Fruit fly (Drosophila melanogaster): ENCODE measurements around the gene CG6638.

Gene CG6638

DNA sequence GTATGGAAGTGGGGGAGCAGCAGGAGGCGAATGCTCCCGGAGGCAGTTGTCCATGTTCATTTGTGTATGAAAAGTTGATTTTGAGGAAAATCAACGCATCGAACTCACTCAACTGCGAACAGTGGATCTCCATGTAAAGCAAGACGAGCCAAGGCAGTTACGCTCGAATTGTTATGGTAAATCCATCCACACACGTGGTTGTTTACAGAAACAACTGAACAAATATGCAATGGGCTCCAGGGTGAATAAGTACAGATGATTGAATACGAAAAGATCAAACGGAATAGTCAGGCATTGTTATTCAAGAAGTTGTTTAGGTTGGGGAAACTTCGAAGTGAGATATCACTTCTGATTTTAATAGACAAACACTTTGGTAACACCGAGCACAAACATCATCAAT is 8.2 kb upstream of the CG6638 start (continued):
- TF ChIP-seq pan (optimal IDR thresholded peaks at IDR 0.05) (no peak), pan (GFP tag; optimal IDR thresholded peaks at IDR 0.05 in 1 of 2, IDR thresholded peaks at IDR 0.05 in 1 of 2) (no peak), Usf (GFP tag; optimal IDR thresholded peaks at IDR 0.05) (no peak), CG43689 (GFP tag; IDR thresholded peaks at IDR 0.05) (no peak), CG10267 (tag; optimal IDR thresholded peaks at IDR 0.05) (no peak), HLH3B (GFP tag; IDR thresholded peaks at IDR 0.05) (peak; percentile 44; the same call in 1 of the 2 replicates), CG17829 (tag; optimal IDR thresholded peaks at IDR 0.05) (no peak), pnt (GFP tag; optimal IDR thresholded peaks at IDR 0.05) (peak; percentile 12), CG6654 (GFP tag; optimal IDR thresholded peaks at IDR 0.05) (no peak), CG8089 (GFP tag; optimal IDR thresholded peaks at IDR 0.05) (no peak), CG17385 (GFP tag; optimal IDR thresholded peaks at IDR 0.05) (no peak), onecut (GFP tag; IDR thresholded peaks at IDR 0.05) (peak; percentile 23; the same call in 1 of the 2 replicates), gt (GFP tag; IDR thresholded peaks at IDR 0.05) (no peak), ssp (GFP tag; IDR thresholded peaks at IDR 0.05) (no peak), lbe (GFP tag; optimal IDR thresholded peaks at IDR 0.05) (no peak), bigmax (GFP tag; optimal IDR thresholded peaks at IDR 0.05) (no peak), zfh2 (GFP tag; optimal IDR thresholded peaks at IDR 0.05) (no peak), sna (GFP tag; IDR thresholded peaks at IDR 0.05; ENCODE audit: partially characterized antibody) (no peak), CG3163 (GFP tag; optimal IDR thresholded peaks at IDR 0.05) (no peak), fd64A (GFP tag; optimal IDR thresholded peaks at IDR 0.05) (peak; percentile 34)

DNA sequence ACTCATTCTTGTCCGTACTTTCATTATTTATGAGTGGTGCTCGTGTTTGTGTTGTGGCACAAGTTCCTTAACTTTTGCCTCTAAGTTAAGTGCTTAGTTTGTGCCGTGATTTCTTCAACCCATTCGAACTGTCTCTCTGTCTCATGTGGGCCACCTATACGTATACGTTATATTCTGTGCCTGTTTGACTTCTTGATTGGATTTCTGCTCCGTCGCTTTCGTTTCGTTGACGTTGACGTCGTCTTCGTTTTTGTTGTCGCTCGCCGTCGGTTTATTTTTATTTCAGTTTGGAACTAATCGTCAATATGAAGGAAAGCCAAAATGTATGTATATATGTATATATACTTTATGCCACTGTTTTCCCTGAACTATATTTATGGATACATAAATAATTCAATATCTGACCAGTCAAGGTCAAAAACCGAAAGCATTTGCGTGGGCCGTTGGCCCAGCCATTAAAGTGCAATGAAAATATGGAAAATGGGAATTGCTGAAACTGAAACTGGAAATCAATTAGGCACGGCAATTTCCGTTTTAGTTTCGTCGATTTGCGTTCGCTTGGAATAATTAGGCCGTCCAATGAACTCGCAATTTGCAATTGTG is 6.3 kb upstream of the CG6638 start:
- TF ChIP-seq Adf1 (GFP tag; IDR thresholded peaks at IDR 0.05): peak; percentile 12; the same call in 1 of the 2 replicates
- TF ChIP-seq CG14441 (GFP tag; IDR thresholded peaks at IDR 0.05): no peak
- TF ChIP-seq nau (GFP tag; optimal IDR thresholded peaks at IDR 0.05): no peak
- no peak for TF ChIP-seq CG7745 (tag; optimal IDR thresholded peaks at IDR 0.05)
- no peak for TF ChIP-seq CG11398 (GFP tag; optimal IDR thresholded peaks at IDR 0.05)
- TF ChIP-seq CG12659 (GFP tag; optimal IDR thresholded peaks at IDR 0.05): no peak
- TF ChIP-seq CG10654 (GFP tag; optimal IDR thresholded peaks at IDR 0.05): no peak
- peak; percentile 54; the same call in 1 of the 2 replicates for TF ChIP-seq CG7372 (GFP tag; IDR thresholded peaks at IDR 0.05)
- no peak for TF ChIP-seq Hr51 (GFP tag; optimal IDR thresholded peaks at IDR 0.05)
- no peak for TF ChIP-seq CG2875 (GFP tag; optimal IDR thresholded peaks at IDR 0.05)
- no peak for TF ChIP-seq chm (GFP tag; IDR thresholded peaks at IDR 0.05)
- no peak for TF ChIP-seq Hsf (GFP tag; optimal IDR thresholded peaks at IDR 0.05)
- 0 out of 4 replicates have a peak, but pooled peaks have one; percentile 59 for TF ChIP-seq chinmo (GFP tag; IDR thresholded peaks at IDR 0.05; ENCODE audit: partially characterized antibody)
- no peak for TF ChIP-seq Xrp1 (GFP tag; IDR thresholded peaks at IDR 0.05)
- TF ChIP-seq CG14860 (GFP tag; IDR thresholded peaks at IDR 0.05; ENCODE audit: partially characterized antibody): no peak
- TF ChIP-seq CG10543 (GFP tag; optimal IDR thresholded peaks at IDR 0.05): peak; percentile 23
- no peak for TF ChIP-seq bowl (GFP tag; IDR thresholded peaks at IDR 0.05)
- peak; percentile 48 for TF ChIP-seq CG11504 (tag; optimal IDR thresholded peaks at IDR 0.05)
- no peak for TF ChIP-seq kah (GFP tag; optimal IDR thresholded peaks at IDR 0.05)
- no peak for TF ChIP-seq Oli (tag; optimal IDR thresholded peaks at IDR 0.05)
- no peak for TF ChIP-seq luna (GFP tag; optimal IDR thresholded peaks at IDR 0.05)
- TF ChIP-seq CG10209 (GFP tag; optimal IDR thresholded peaks at IDR 0.05): no peak
- no peak for TF ChIP-seq ssp (GFP tag; IDR thresholded peaks at IDR 0.05)
- TF ChIP-seq CG17361 (GFP tag; IDR thresholded peaks at IDR 0.05): no peak
- no peak for TF ChIP-seq pan (optimal IDR thresholded peaks at IDR 0.05)
- TF ChIP-seq pan (GFP tag; optimal IDR thresholded peaks at IDR 0.05 in 1 of 2, IDR thresholded peaks at IDR 0.05 in 1 of 2): peak in 1 of 2 experiments; percentile 5
- TF ChIP-seq CG7786 (GFP tag; optimal IDR thresholded peaks at IDR 0.05): no peak
- TF ChIP-seq ind (GFP tag; optimal IDR thresholded peaks at IDR 0.05): no peak
- no peak for TF ChIP-seq emc (GFP tag; optimal IDR thresholded peaks at IDR 0.05)
- no peak for TF ChIP-seq fu2 (GFP tag; optimal IDR thresholded peaks at IDR 0.05)
- no peak for TF ChIP-seq BtbVII (GFP tag; optimal IDR thresholded peaks at IDR 0.05)
- TF ChIP-seq Oaz (GFP tag; IDR thresholded peaks at IDR 0.05): no peak
- no peak for TF ChIP-seq zfh2 (GFP tag; optimal IDR thresholded peaks at IDR 0.05)
- TF ChIP-seq slou (GFP tag; optimal IDR thresholded peaks at IDR 0.05): no peak
